Worm (Caenorhabditis elegans): ENCODE data around the gene T26H5.9.

The T26H5.9 gene

DNA sequence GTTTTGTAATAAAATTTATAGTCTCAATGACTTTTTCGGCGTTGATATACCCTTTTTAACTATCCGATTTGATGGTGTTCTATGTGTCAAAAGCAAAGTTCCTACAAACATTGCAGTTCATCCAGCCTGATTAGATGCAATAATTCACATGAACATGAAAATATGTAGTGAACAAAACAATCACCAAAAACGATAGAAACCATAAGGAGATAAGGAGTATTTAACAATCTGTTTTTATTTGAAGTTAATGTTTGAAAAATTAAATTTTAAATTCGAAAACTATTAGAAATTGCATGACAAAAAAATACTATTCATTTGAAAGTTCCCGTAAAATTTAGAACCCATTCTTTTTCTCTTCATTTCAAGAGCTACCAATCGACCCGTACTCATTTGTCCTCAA, 17.8 kb upstream of the T26H5.9 start, which contains the start of gene fbxa-209:
fbxa-209 (minus strand) TSS at position 101 of the 400 bp plus-strand sequence.
- TF ChIP-seq aly-1 (tag; optimal IDR thresholded peaks at IDR 0.05) (no peak), tra-4 (tag; optimal IDR thresholded peaks at IDR 0.05) (no peak), pes-1 (GFP tag; IDR thresholded peaks at IDR 0.05) (no peak), flt-1 (GFP tag; IDR thresholded peaks at IDR 0.05) (no peak), ceh-13 (GFP tag; optimal IDR thresholded peaks at IDR 0.05) (no peak), sea-1 (GFP tag; conservative IDR thresholded peaks at IDR 0.05) (no peak), tbx-11 (GFP tag; IDR thresholded peaks at IDR 0.05) (no peak), ceh-36 (tag; optimal IDR thresholded peaks at IDR 0.05) (no peak), ama-1 (optimal IDR thresholded peaks at IDR 0.05) (no peak), F13C5.2 (tag; optimal IDR thresholded peaks at IDR 0.05) (no peak), scrt-1 (GFP tag; IDR thresholded peaks at IDR 0.05) (no peak), B0310.2 (tag; optimal IDR thresholded peaks at IDR 0.05) (no peak), hmbx-1 (tag; optimal IDR thresholded peaks at IDR 0.05) (no peak), ets-7 (tag; optimal IDR thresholded peaks at IDR 0.05) (no peak), hnd-1 (tag; optimal IDR thresholded peaks at IDR 0.05) (no peak)

DNA sequence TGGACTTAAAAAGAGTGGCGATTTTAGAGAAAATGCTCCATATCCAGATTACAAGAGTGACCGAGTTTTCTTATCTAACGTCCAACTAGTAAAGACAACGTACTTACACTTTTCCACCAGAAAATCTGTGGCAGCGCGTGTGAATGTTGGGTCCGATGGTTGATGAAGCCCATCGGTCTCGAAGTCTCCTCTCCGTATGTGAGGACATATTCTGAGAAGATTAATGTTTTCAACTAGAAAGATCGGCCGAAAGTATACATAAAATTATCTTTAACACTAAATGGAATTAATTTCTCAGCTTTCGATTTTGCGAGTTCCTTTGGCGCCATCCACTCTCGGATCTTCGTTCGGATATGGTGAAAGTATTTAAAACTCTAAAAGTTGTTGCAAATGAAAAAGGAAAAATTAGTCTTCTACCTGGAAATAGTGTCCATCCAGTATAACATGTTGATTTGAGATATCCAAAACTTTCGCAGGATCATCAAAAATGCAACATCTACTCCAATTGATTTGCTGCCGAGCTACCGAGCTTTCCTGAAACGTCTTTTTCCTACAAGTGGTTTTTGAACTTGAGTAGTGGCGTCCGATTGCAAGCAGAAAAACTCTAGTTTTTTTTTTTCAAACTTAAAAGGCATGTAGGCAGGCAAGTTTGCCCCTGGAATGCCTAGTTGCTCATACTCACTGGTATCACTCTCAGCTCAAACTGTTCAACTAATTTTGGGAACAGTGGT, 13.2 kb upstream of the T26H5.9 start:
- TF ChIP-seq scrt-1 (GFP tag; IDR thresholded peaks at IDR 0.05) (no peak), tbx-11 (GFP tag; IDR thresholded peaks at IDR 0.05) (no peak), hmg-4 (GFP tag; optimal IDR thresholded peaks at IDR 0.05) (no peak), sea-1 (GFP tag; conservative IDR thresholded peaks at IDR 0.05) (no peak), tbx-37 (GFP tag; conservative IDR thresholded peaks at IDR 0.05) (no peak), ama-1 (optimal IDR thresholded peaks at IDR 0.05) (no peak), tra-4 (tag; optimal IDR thresholded peaks at IDR 0.05) (no peak), hmbx-1 (tag; optimal IDR thresholded peaks at IDR 0.05) (no peak), flt-1 (GFP tag; IDR thresholded peaks at IDR 0.05) (no peak), F13C5.2 (tag; optimal IDR thresholded peaks at IDR 0.05) (no peak), hnd-1 (tag; optimal IDR thresholded peaks at IDR 0.05) (no peak), ceh-13 (GFP tag; optimal IDR thresholded peaks at IDR 0.05) (no peak), pes-1 (GFP tag; IDR thresholded peaks at IDR 0.05) (no peak), ets-7 (tag; optimal IDR thresholded peaks at IDR 0.05) (no peak), B0310.2 (tag; optimal IDR thresholded peaks at IDR 0.05) (no peak), ceh-36 (tag; optimal IDR thresholded peaks at IDR 0.05) (no peak)

DNA sequence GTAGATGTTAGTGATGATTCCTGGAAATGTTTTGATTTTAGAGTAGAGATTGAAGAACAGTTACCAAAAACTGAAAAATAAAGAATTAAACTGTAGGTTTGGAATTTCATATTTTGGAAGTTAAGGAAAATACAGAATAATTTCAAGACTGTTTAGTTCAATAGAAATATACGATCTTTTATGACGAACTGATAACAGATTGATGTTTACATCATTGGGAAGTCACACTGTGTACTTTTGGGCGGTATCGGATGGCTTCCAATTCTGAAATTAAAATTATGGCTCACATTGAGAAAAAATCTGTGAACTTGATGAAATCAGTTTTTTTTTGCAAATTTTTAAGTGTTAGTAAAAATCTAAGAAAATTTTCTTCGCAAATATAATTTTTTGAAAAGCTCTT, 12.3 kb upstream of the T26H5.9 start, which contains the start of gene T26H5.8:
T26H5.8 (minus strand) TSS at position 270 of the 400 bp plus-strand sequence.
- no peak for TF ChIP-seq flt-1 (GFP tag; IDR thresholded peaks at IDR 0.05)
- TF ChIP-seq tbx-37 (GFP tag; conservative IDR thresholded peaks at IDR 0.05), result no peak
- TF ChIP-seq tra-4 (tag; optimal IDR thresholded peaks at IDR 0.05), result no peak
- TF ChIP-seq scrt-1 (GFP tag; IDR thresholded peaks at IDR 0.05), result no peak
- no peak for TF ChIP-seq ceh-13 (GFP tag; optimal IDR thresholded peaks at IDR 0.05)
- TF ChIP-seq hmbx-1 (tag; optimal IDR thresholded peaks at IDR 0.05), result no peak
- TF ChIP-seq aly-1 (tag; optimal IDR thresholded peaks at IDR 0.05), result no peak

DNA sequence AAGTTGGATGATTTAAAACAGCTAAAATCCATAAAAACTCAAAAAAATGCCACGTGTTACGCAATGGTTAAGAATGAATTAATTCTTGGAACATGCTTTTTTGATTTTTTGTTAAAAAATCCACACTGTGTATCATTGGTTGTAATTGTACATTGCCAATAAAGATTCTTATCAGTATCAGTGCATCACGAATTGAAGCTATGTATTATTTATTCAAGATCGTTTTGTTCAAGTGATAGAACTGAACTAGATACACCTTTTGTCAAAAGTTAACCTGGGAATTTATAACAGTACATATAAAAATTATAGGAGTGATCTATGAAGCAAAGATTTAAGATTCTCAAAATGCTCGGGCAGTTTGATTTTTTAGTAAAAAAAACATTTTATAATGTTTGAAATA, 10.1 kb upstream of the T26H5.9 start:
- TF ChIP-seq sea-1 (GFP tag; conservative IDR thresholded peaks at IDR 0.05) (no peak), tbx-37 (GFP tag; conservative IDR thresholded peaks at IDR 0.05) (no peak), ceh-36 (tag; optimal IDR thresholded peaks at IDR 0.05) (no peak)

DNA sequence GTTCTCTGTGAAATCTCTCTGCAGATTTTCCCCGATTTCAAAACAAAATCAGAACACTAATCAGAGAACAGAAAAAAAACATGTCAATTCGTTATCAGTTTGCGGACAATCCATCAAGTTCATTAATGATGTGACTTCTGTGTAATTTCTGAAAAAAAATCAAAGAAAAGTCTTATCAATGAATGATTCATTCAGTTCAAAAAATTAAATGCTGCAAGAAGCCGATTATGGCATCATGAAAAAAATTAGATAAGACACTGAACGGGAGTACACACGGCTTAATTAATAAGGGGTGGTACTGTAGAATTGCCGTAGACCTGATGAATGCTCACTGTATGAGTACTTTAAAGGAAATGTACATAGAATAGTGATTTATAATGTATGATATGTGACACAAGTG, 8.6 kb upstream of the T26H5.9 start:
- TF ChIP-seq ama-1 (optimal IDR thresholded peaks at IDR 0.05) (no peak), B0310.2 (tag; optimal IDR thresholded peaks at IDR 0.05) (no peak), tbx-37 (GFP tag; conservative IDR thresholded peaks at IDR 0.05) (no peak), ets-7 (tag; optimal IDR thresholded peaks at IDR 0.05) (no peak), hnd-1 (tag; optimal IDR thresholded peaks at IDR 0.05) (no peak), scrt-1 (GFP tag; IDR thresholded peaks at IDR 0.05) (no peak), flt-1 (GFP tag; IDR thresholded peaks at IDR 0.05) (no peak), pes-1 (GFP tag; IDR thresholded peaks at IDR 0.05) (no peak), F13C5.2 (tag; optimal IDR thresholded peaks at IDR 0.05) (no peak), ceh-13 (GFP tag; optimal IDR thresholded peaks at IDR 0.05) (no peak), ceh-36 (tag; optimal IDR thresholded peaks at IDR 0.05) (no peak), hmg-4 (GFP tag; optimal IDR thresholded peaks at IDR 0.05) (no peak), aly-1 (tag; optimal IDR thresholded peaks at IDR 0.05) (no peak), tra-4 (tag; optimal IDR thresholded peaks at IDR 0.05) (no peak), hmbx-1 (tag; optimal IDR thresholded peaks at IDR 0.05) (no peak), sea-1 (GFP tag; conservative IDR thresholded peaks at IDR 0.05) (no peak), tbx-11 (GFP tag; IDR thresholded peaks at IDR 0.05) (no peak)

DNA sequence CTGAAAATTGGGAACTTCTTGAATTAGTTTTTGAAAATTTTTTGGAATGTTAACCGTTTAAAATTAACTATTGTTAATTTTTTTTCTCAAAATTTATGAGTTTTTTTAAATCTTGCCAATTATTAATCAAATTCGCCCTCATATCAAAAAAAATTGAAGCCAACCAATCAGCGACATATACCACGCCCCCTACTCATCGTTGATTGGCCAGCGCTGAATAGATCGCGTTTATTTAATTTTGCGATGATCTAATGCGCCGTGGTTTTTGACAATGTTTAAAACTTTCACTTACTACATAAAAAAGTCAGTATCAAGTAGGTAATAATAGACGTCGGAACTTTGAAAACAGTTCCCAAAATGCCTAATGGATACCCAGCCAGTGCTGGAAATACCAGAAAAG, 2.3 kb upstream of the T26H5.9 start:
- TF ChIP-seq hmg-4 (GFP tag; optimal IDR thresholded peaks at IDR 0.05), result no peak
- TF ChIP-seq tbx-37 (GFP tag; conservative IDR thresholded peaks at IDR 0.05), result no peak
- TF ChIP-seq ceh-36 (tag; optimal IDR thresholded peaks at IDR 0.05), result no peak
- no peak for TF ChIP-seq ama-1 (optimal IDR thresholded peaks at IDR 0.05)
- TF ChIP-seq hnd-1 (tag; optimal IDR thresholded peaks at IDR 0.05), result no peak
- no peak for TF ChIP-seq scrt-1 (GFP tag; IDR thresholded peaks at IDR 0.05)
- TF ChIP-seq hmbx-1 (tag; optimal IDR thresholded peaks at IDR 0.05), result no peak
- no peak for TF ChIP-seq aly-1 (tag; optimal IDR thresholded peaks at IDR 0.05)
- TF ChIP-seq sea-1 (GFP tag; conservative IDR thresholded peaks at IDR 0.05), result no peak
- TF ChIP-seq tbx-11 (GFP tag; IDR thresholded peaks at IDR 0.05), result no peak
- no peak for TF ChIP-seq ceh-13 (GFP tag; optimal IDR thresholded peaks at IDR 0.05)
- TF ChIP-seq B0310.2 (tag; optimal IDR thresholded peaks at IDR 0.05), result no peak
- no peak for TF ChIP-seq flt-1 (GFP tag; IDR thresholded peaks at IDR 0.05)
- TF ChIP-seq tra-4 (tag; optimal IDR thresholded peaks at IDR 0.05), result no peak
- TF ChIP-seq F13C5.2 (tag; optimal IDR thresholded peaks at IDR 0.05), result no peak
- no peak for TF ChIP-seq ets-7 (tag; optimal IDR thresholded peaks at IDR 0.05)
- no peak for TF ChIP-seq pes-1 (GFP tag; IDR thresholded peaks at IDR 0.05)

DNA sequence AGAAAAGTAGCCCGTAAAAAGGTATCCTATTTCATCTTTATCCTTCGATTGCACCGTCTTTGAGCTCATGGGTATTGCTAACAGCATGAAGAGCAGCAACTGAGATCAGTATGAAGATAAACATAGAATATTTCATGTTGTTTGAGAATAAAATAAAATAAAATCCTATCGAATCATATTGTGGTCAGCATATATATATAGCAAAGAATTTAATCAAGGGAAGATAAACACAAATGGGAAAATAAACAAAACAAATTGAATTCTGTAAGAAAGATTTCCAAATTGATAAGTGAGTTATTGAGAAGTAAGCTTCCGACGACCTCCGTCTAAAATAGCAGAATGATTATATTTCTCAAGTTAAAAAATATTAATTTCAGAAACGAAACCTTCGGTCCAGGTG, 1.0 kb upstream of the T26H5.9 start, which contains the start of gene T26H5.10:
T26H5.10 (minus strand) TSS at position 101 of the 400 bp plus-strand sequence.
- TF ChIP-seq F13C5.2 (tag; optimal IDR thresholded peaks at IDR 0.05) (no peak), hmg-4 (GFP tag; optimal IDR thresholded peaks at IDR 0.05) (no peak), flt-1 (GFP tag; IDR thresholded peaks at IDR 0.05) (no peak), hnd-1 (tag; optimal IDR thresholded peaks at IDR 0.05) (no peak), hmbx-1 (tag; optimal IDR thresholded peaks at IDR 0.05) (no peak), tbx-37 (GFP tag; conservative IDR thresholded peaks at IDR 0.05) (no peak), ceh-13 (GFP tag; optimal IDR thresholded peaks at IDR 0.05) (no peak), B0310.2 (tag; optimal IDR thresholded peaks at IDR 0.05) (no peak), aly-1 (tag; optimal IDR thresholded peaks at IDR 0.05) (no peak), tbx-11 (GFP tag; IDR thresholded peaks at IDR 0.05) (no peak), pes-1 (GFP tag; IDR thresholded peaks at IDR 0.05) (no peak), scrt-1 (GFP tag; IDR thresholded peaks at IDR 0.05) (no peak), tra-4 (tag; optimal IDR thresholded peaks at IDR 0.05) (no peak), ets-7 (tag; optimal IDR thresholded peaks at IDR 0.05) (no peak), ama-1 (optimal IDR thresholded peaks at IDR 0.05) (no peak)

All from whole organism, early embryonic.